Worm (Caenorhabditis elegans): Measurements from ENCODE around the gene C04G6.4.

C04G6.4 gene

ce11 chrII:5055129-5055666 lies 28.0 kb downstream of the C04G6.4 start, which contains the start of the genes ify-1 and rpl-22 (continued):
- TF ChIP-seq mxl-3 (GFP tag; optimal IDR thresholded peaks at IDR 0.05) = peak; percentile 61
- peak; percentile 7 to 83 for TF ChIP-seq hif-1 (tag; optimal IDR thresholded peaks at IDR 0.05)
- TF ChIP-seq nhr-77 (tag; optimal IDR thresholded peaks at IDR 0.05) = peak; percentile 96
- peak; percentile 82 for TF ChIP-seq nhr-102 (tag; optimal IDR thresholded peaks at IDR 0.05)
- TF ChIP-seq lim-7 (GFP tag; IDR thresholded peaks at IDR 0.05) = no peak
- peak; percentile 97 to 99 for TF ChIP-seq lsy-2 (tag; optimal IDR thresholded peaks at IDR 0.05)
- peak; percentile 91 for TF ChIP-seq aha-1 (tag)
- peak; percentile 24 for TF ChIP-seq spr-3 (GFP tag; optimal IDR thresholded peaks at IDR 0.05)
- TF ChIP-seq attf-4 (tag; optimal IDR thresholded peaks at IDR 0.05) = no peak

- no peak for TF ChIP-seq F44E2.7 (GFP tag; IDR thresholded peaks at IDR 0.05)
- no peak for TF ChIP-seq Y75B8A.6 (GFP tag; IDR thresholded peaks at IDR 0.05)
- TF ChIP-seq Y48G9A.11 (GFP tag; IDR thresholded peaks at IDR 0.05) = no peak
- no peak for TF ChIP-seq daf-19 (GFP tag; conservative IDR thresholded peaks at IDR 0.05)
- no peak for TF ChIP-seq ZK337.2 (GFP tag; IDR thresholded peaks at IDR 0.05)
- TF ChIP-seq hif-1 (tag; optimal IDR thresholded peaks at IDR 0.05) = no peak
- TF ChIP-seq zip-2 (tag; optimal IDR thresholded peaks at IDR 0.05) = no peak
- TF ChIP-seq lsy-2 (tag; optimal IDR thresholded peaks at IDR 0.05) = no peak
- no peak for TF ChIP-seq fkh-10 (GFP tag; optimal IDR thresholded peaks at IDR 0.05)
- TF ChIP-seq nhr-42 (GFP tag; IDR thresholded peaks at IDR 0.05) = no peak
- TF ChIP-seq ceh-28 (tag; optimal IDR thresholded peaks at IDR 0.05) = no peak
- TF ChIP-seq duxl-1 (tag; optimal IDR thresholded peaks at IDR 0.05; ENCODE audit: poor library complexity) = no peak
- TF ChIP-seq nhr-6 (tag; optimal IDR thresholded peaks at IDR 0.05) = no peak
- TF ChIP-seq mdt-29 (GFP tag; IDR thresholded peaks at IDR 0.05) = no peak
Measured at ce11 chrII:5050776-5051175, 32.5 kb downstream of the C04G6.4 start.

- TF ChIP-seq ZK337.2 (GFP tag; IDR thresholded peaks at IDR 0.05) (no peak), hlh-30 (tag; optimal IDR thresholded peaks at IDR 0.05; ENCODE audit: insufficient read depth) (peak; percentile 15), unc-62 (GFP tag; optimal IDR thresholded peaks at IDR 0.05 in 1 of 2) (peak in 1 of 2 experiments; percentile 66), unc-62 (tag; optimal IDR thresholded peaks at IDR 0.05) (no peak), aha-1 (tag) (peak; percentile 44)
Measured at ce11 chrII:5049865-5050342, 33.3 kb downstream of the C04G6.4 start, which contains the start of gene F33G12.6. Gene F33G12.6, plus strand, starts transcription at chrII:5049915.

ce11 chrII:5049249-5049648 lies 34.0 kb downstream of the C04G6.4 start:
- TF ChIP-seq ceh-44 (GFP tag; IDR thresholded peaks at IDR 0.05) = no peak
- TF ChIP-seq snpc-1.2 (GFP tag; IDR thresholded peaks at IDR 0.05) = no peak
- TF ChIP-seq pqm-1 (tag; optimal IDR thresholded peaks at IDR 0.05) = no peak
- peak; percentile 50 for TF ChIP-seq nhr-28 (tag; optimal IDR thresholded peaks at IDR 0.05)
- TF ChIP-seq hlh-30 (tag; optimal IDR thresholded peaks at IDR 0.05; ENCODE audit: insufficient read depth) = peak; percentile 1
- TF ChIP-seq cey-2 (tag; optimal IDR thresholded peaks at IDR 0.05; ENCODE audit: borderline replicate concordance, insufficient read depth) = peak; percentile 77
- TF ChIP-seq ces-1 (GFP tag; optimal IDR thresholded peaks at IDR 0.05) = no peak
- TF ChIP-seq mxl-3 (GFP tag; optimal IDR thresholded peaks at IDR 0.05) = peak; percentile 56
- no peak for TF ChIP-seq tra-1 (GFP tag; IDR thresholded peaks at IDR 0.05)
- TF ChIP-seq mdl-1 (tag; optimal IDR thresholded peaks at IDR 0.05) = peak in 1 of 2 experiments; percentile 35
- TF ChIP-seq mep-1 (tag; optimal IDR thresholded peaks at IDR 0.05) = peak; percentile 9
- TF ChIP-seq daf-16 (GFP tag; optimal IDR thresholded peaks at IDR 0.05) = no peak
- TF ChIP-seq daf-16 (tag; optimal IDR thresholded peaks at IDR 0.05) = no peak
- peak; percentile 25 for TF ChIP-seq hlh-11 (tag; optimal IDR thresholded peaks at IDR 0.05)
- TF ChIP-seq unc-62 (GFP tag; optimal IDR thresholded peaks at IDR 0.05 in 1 of 2) = peak in 1 of 2 experiments; percentile 99
- no peak for TF ChIP-seq unc-62 (tag; optimal IDR thresholded peaks at IDR 0.05)
- TF ChIP-seq aha-1 (tag) = peak; percentile 61
- TF ChIP-seq lsy-2 (tag; optimal IDR thresholded peaks at IDR 0.05) = peak in 1 of 2 experiments; percentile 22
